ENCODE assay signal across 3 fruit fly cellular contexts in genomic region chr3R:30406482-30406881, dm6.
A peak's percentile ranks its signal among the peaks of the same experiment; 100 is the strongest.
TF ChIP-seq lines count a peak whose summit lies in the region.

No protein-coding gene starts in this region.

- no peak for TF ChIP-seq CTCF in whole organism, embryonic (GFP tag; optimal IDR thresholded peaks at IDR 0.05; lab: Kevin White, UChicago)

TF ChIP-seq in whole organism, adult, 20 proteins besides CTCF, POLR2A, EP300 and RAD21:
- TF ChIP-seq CG7045 (GFP tag; optimal IDR thresholded peaks at IDR 0.05; lab: Kevin White, UChicago) (no peak), pad (GFP tag; optimal IDR thresholded peaks at IDR 0.05; lab: Kevin White, UChicago) (no peak), bab1 (GFP tag; optimal IDR thresholded peaks at IDR 0.05; lab: Kevin White, UChicago) (peak; percentile 26), CG11617 (GFP tag; optimal IDR thresholded peaks at IDR 0.05; lab: Kevin White, UChicago) (no peak), cic (GFP tag; optimal IDR thresholded peaks at IDR 0.05; lab: Kevin White, UChicago) (peak; percentile 6), CG14711 (tag; optimal IDR thresholded peaks at IDR 0.05; lab: Kevin White, UChicago) (no peak), CG1620 (GFP tag; optimal IDR thresholded peaks at IDR 0.05; lab: Kevin White, UChicago) (no peak)

TF ChIP-seq in whole organism, embryonic, 481 proteins besides CTCF, POLR2A, EP300 and RAD21:
- TF ChIP-seq CG4854 (GFP tag; optimal IDR thresholded peaks at IDR 0.05; lab: Kevin White, UChicago) (no peak), tup (GFP tag; optimal IDR thresholded peaks at IDR 0.05; lab: Kevin White, UChicago) (no peak), Ets65A (GFP tag; lab: Kevin White, UChicago) (peak; percentile 85), HLH4C (GFP tag; IDR thresholded peaks at IDR 0.05; lab: Robert Waterston, UW; ENCODE audit: partially characterized antibody) (0 out of 3 replicates have a peak, but pooled peaks have one; percentile 25), CG13123 (GFP tag; optimal IDR thresholded peaks at IDR 0.05; lab: Kevin White, UChicago) (no peak), Bgb (GFP tag; IDR thresholded peaks at IDR 0.05; lab: Robert Waterston, UW; ENCODE audit: partially characterized antibody) (no peak), CG14014 (GFP tag; IDR thresholded peaks at IDR 0.05; lab: Robert Waterston, UW) (no peak), pan (optimal IDR thresholded peaks at IDR 0.05; lab: Kevin White, UChicago) (no peak), pan (GFP tag; optimal IDR thresholded peaks at IDR 0.05 in 1 of 2, IDR thresholded peaks at IDR 0.05 in 1 of 2) (no peak), slbo (GFP tag; IDR thresholded peaks at IDR 0.05; lab: Robert Waterston, UW) (no peak), unpg (GFP tag; optimal IDR thresholded peaks at IDR 0.05; lab: Kevin White, UChicago) (no peak)

TF ChIP-seq in whole organism, wandering third instar larva, 38 proteins besides CTCF, POLR2A, EP300 and RAD21:
- TF ChIP-seq lola (GFP tag; optimal IDR thresholded peaks at IDR 0.05; lab: Kevin White, UChicago) (no peak), Rel (GFP tag; optimal IDR thresholded peaks at IDR 0.05; lab: Kevin White, UChicago) (no peak), Rel (tag; optimal IDR thresholded peaks at IDR 0.05; lab: Kevin White, UChicago) (peak; percentile 94)
